3 worm cellular contexts compared by ENCODE assay signal in the genomic region with DNA sequence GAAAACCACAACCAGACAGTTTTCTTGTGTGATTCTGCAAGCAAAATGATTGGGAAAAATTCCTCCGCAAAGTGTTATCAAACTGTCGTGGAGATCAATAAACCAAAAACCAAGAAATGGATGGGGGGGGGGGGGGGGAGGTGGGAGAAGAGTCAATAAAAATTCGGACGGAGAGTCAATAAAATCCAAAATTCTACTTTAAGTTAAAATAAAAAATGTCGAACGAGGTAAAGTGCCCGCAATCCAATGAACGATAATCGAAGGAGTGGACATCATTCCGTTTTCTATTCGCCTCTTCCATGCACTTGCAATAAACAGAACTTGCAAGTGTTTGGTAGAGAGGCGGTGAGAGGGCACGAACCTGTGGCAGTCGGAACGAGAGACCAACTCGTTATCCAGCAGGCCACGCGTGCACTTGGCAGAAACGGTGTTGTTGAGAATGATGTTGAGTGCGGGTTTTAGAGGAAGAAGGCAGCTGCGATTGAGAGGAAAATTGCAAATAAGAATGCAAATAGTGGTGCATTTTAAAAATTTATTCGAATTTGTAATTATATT.
TF ChIP-seq lines count a peak whose summit lies in the region.

Gene gst-27 (minus strand): TSS at position 51 of the 555 bp plus-strand sequence.

TF ChIP-seq in whole organism, L1 larva, 84 proteins besides CTCF, POLR2A, EP300 and RAD21 (continued from another document and continues in another):
- peak; percentile 57 for TF ChIP-seq C04F5.9 (tag; optimal IDR thresholded peaks at IDR 0.05; lab: Kevin White, UChicago)
- no peak for TF ChIP-seq nhr-237 (tag; optimal IDR thresholded peaks at IDR 0.05; lab: Kevin White, UChicago)
- TF ChIP-seq lin-14 (GFP tag; optimal IDR thresholded peaks at IDR 0.05; lab: Kevin White, UChicago), result peak; percentile 87
- TF ChIP-seq irx-1 (tag; optimal IDR thresholded peaks at IDR 0.05; lab: Kevin White, UChicago), result peak; percentile 65
- peak; percentile 86 for TF ChIP-seq swsn-7 (tag; optimal IDR thresholded peaks at IDR 0.05; lab: Kevin White, UChicago)
- TF ChIP-seq efl-3 (GFP tag; optimal IDR thresholded peaks at IDR 0.05; lab: Kevin White, UChicago), result peak; percentile 42
- TF ChIP-seq nhr-84 (tag; optimal IDR thresholded peaks at IDR 0.05; lab: Kevin White, UChicago), result no peak
- no peak for TF ChIP-seq ces-1 (GFP tag; optimal IDR thresholded peaks at IDR 0.05; lab: Kevin White, UChicago)
- no peak for TF ChIP-seq vab-15 (tag; optimal IDR thresholded peaks at IDR 0.05; lab: Kevin White, UChicago)
- TF ChIP-seq unc-86 (tag; optimal IDR thresholded peaks at IDR 0.05; lab: Kevin White, UChicago), result peak; percentile 49
- no peak for TF ChIP-seq nhr-12 (tag; optimal IDR thresholded peaks at IDR 0.05; lab: Kevin White, UChicago)
- TF ChIP-seq ceh-8 (GFP tag; optimal IDR thresholded peaks at IDR 0.05; lab: Kevin White, UChicago), result peak; percentile 62
- no peak for TF ChIP-seq pqm-1 (tag; optimal IDR thresholded peaks at IDR 0.05; lab: Kevin White, UChicago)
- TF ChIP-seq fkh-8 (tag; optimal IDR thresholded peaks at IDR 0.05; lab: Kevin White, UChicago), result peak; percentile 70
- no peak for TF ChIP-seq lin-39 (tag; optimal IDR thresholded peaks at IDR 0.05; lab: Kevin White, UChicago)
- TF ChIP-seq jun-1 (tag; optimal IDR thresholded peaks at IDR 0.05; lab: Kevin White, UChicago), result peak; percentile 60
- TF ChIP-seq isw-1 (GFP tag; IDR thresholded peaks at IDR 0.05; lab: Robert Waterston, UW), result peak; percentile 49
- TF ChIP-seq pax-3 (tag; optimal IDR thresholded peaks at IDR 0.05; lab: Kevin White, UChicago), result peak; percentile 64
- TF ChIP-seq elt-2 (tag; optimal IDR thresholded peaks at IDR 0.05; lab: Kevin White, UChicago), result peak; percentile 55
- TF ChIP-seq zip-4 (GFP tag; optimal IDR thresholded peaks at IDR 0.05; lab: Kevin White, UChicago), result peak; percentile 37
- TF ChIP-seq unc-30 (tag; optimal IDR thresholded peaks at IDR 0.05; lab: Kevin White, UChicago), result no peak
- no peak for TF ChIP-seq ceh-63 (GFP tag; optimal IDR thresholded peaks at IDR 0.05; lab: Kevin White, UChicago)
- peak; percentile 24 for TF ChIP-seq blmp-1 (tag; optimal IDR thresholded peaks at IDR 0.05; lab: Kevin White, UChicago)
- TF ChIP-seq fkh-10 (GFP tag; optimal IDR thresholded peaks at IDR 0.05; lab: Kevin White, UChicago), result peak; percentile 4
- peak; percentile 46 for TF ChIP-seq sox-4 (tag; optimal IDR thresholded peaks at IDR 0.05; lab: Kevin White, UChicago)
- TF ChIP-seq lin-15B (tag; optimal IDR thresholded peaks at IDR 0.05; lab: Kevin White, UChicago), result no peak
- no peak for TF ChIP-seq mef-2 (tag; optimal IDR thresholded peaks at IDR 0.05; lab: Kevin White, UChicago)
- peak; percentile 76 for TF ChIP-seq tbx-2 (tag; optimal IDR thresholded peaks at IDR 0.05; lab: Kevin White, UChicago)
- peak; percentile 59 to 74 (median 67) for TF ChIP-seq dpl-1 (GFP tag; optimal IDR thresholded peaks at IDR 0.05; lab: Kevin White, UChicago)
- no peak for TF ChIP-seq aha-1 (tag; optimal IDR thresholded peaks at IDR 0.05; lab: Kevin White, UChicago)
- peak; percentile 70 for TF ChIP-seq xbp-1 (tag; optimal IDR thresholded peaks at IDR 0.05; lab: Kevin White, UChicago)
- peak in 1 of 2 experiments; percentile 81 for TF ChIP-seq mdl-1 (tag; optimal IDR thresholded peaks at IDR 0.05; lab: Kevin White, UChicago)
- TF ChIP-seq lsy-2 (tag; optimal IDR thresholded peaks at IDR 0.05; lab: Kevin White, UChicago), result peak; percentile 79 to 88
- no peak for TF ChIP-seq C34B4.2 (tag; optimal IDR thresholded peaks at IDR 0.05; lab: Kevin White, UChicago)
- TF ChIP-seq ets-5 (GFP tag; IDR thresholded peaks at IDR 0.05; lab: Robert Waterston, UW), result no peak
- TF ChIP-seq fkh-4 (tag; optimal IDR thresholded peaks at IDR 0.05; lab: Kevin White, UChicago; ENCODE audit: borderline replicate concordance), result no peak
- TF ChIP-seq mab-9 (GFP tag; IDR thresholded peaks at IDR 0.05; lab: Robert Waterston, UW), result no peak
- TF ChIP-seq rnt-1 (tag; optimal IDR thresholded peaks at IDR 0.05; lab: Kevin White, UChicago), result peak; percentile 89
- TF ChIP-seq nhr-76 (tag; optimal IDR thresholded peaks at IDR 0.05; lab: Kevin White, UChicago), result peak; percentile 73
- TF ChIP-seq elt-3 (tag; optimal IDR thresholded peaks at IDR 0.05; lab: Kevin White, UChicago), result peak in 4 of 6 experiments; percentile 13 to 80 (median 60)
- peak; percentile 45 for TF ChIP-seq ztf-4 (tag; optimal IDR thresholded peaks at IDR 0.05; lab: Kevin White, UChicago)
- no peak for TF ChIP-seq sptf-1 (tag; optimal IDR thresholded peaks at IDR 0.05; lab: Kevin White, UChicago)

TF ChIP-seq in whole organism, L3 larva, 47 proteins besides CTCF, POLR2A, EP300 and RAD21 (continued from another document):
- TF ChIP-seq egl-27 (tag; optimal IDR thresholded peaks at IDR 0.05; lab: Kevin White, UChicago) (peak; percentile 75), hmg-11 (tag; optimal IDR thresholded peaks at IDR 0.05; lab: Kevin White, UChicago) (peak; percentile 94), nfya-1 (tag; optimal IDR thresholded peaks at IDR 0.05; lab: Kevin White, UChicago; ENCODE audit: insufficient read depth) (peak; percentile 84), pqm-1 (tag; optimal IDR thresholded peaks at IDR 0.05; lab: Kevin White, UChicago) (peak; percentile 45), daf-12 (tag; optimal IDR thresholded peaks at IDR 0.05; lab: Kevin White, UChicago) (no peak), nhr-76 (tag; optimal IDR thresholded peaks at IDR 0.05; lab: Kevin White, UChicago) (no peak), fkh-10 (GFP tag; optimal IDR thresholded peaks at IDR 0.05; lab: Kevin White, UChicago) (no peak), tbx-2 (tag; optimal IDR thresholded peaks at IDR 0.05; lab: Kevin White, UChicago) (peak; percentile 80), ztf-4 (tag; optimal IDR thresholded peaks at IDR 0.05; lab: Kevin White, UChicago) (peak; percentile 23), nhr-67 (tag; optimal IDR thresholded peaks at IDR 0.05; lab: Kevin White, UChicago) (no peak), nhr-28 (tag; optimal IDR thresholded peaks at IDR 0.05; lab: Kevin White, UChicago) (no peak), unc-62 (GFP tag; optimal IDR thresholded peaks at IDR 0.05; lab: Kevin White, UChicago) (no peak), nhr-25 (tag; optimal IDR thresholded peaks at IDR 0.05; lab: Kevin White, UChicago) (peak; percentile 70), elt-2 (tag; optimal IDR thresholded peaks at IDR 0.05; lab: Kevin White, UChicago) (peak; percentile 73), nhr-77 (tag; optimal IDR thresholded peaks at IDR 0.05; lab: Kevin White, UChicago) (peak; percentile 49), nhr-11 (tag; optimal IDR thresholded peaks at IDR 0.05; lab: Kevin White, UChicago) (no peak), ceh-9 (tag; optimal IDR thresholded peaks at IDR 0.05; lab: Kevin White, UChicago) (no peak), pha-4 (tag; optimal IDR thresholded peaks at IDR 0.05; lab: Kevin White, UChicago) (peak; percentile 86), elt-3 (tag; optimal IDR thresholded peaks at IDR 0.05; lab: Kevin White, UChicago) (peak in 1 of 3 experiments; percentile 33), eor-1 (tag; optimal IDR thresholded peaks at IDR 0.05; lab: Kevin White, UChicago) (no peak), ceh-16 (tag; optimal IDR thresholded peaks at IDR 0.05; lab: Kevin White, UChicago) (no peak), snpc-4 (tag; optimal IDR thresholded peaks at IDR 0.05; lab: Kevin White, UChicago) (peak; percentile 77), jun-1 (tag; optimal IDR thresholded peaks at IDR 0.05; lab: Kevin White, UChicago) (peak; percentile 61), skn-1 (tag; optimal IDR thresholded peaks at IDR 0.05; lab: Kevin White, UChicago) (peak; percentile 56)

TF ChIP-seq in whole organism, young adult, 124 proteins besides CTCF, POLR2A, EP300 and RAD21 (continued from another document and continues in another):
- TF ChIP-seq rec-8 (tag; optimal IDR thresholded peaks at IDR 0.05; lab: Kevin White, UChicago) (peak; percentile 70 to 83), lir-1 (GFP tag; conservative IDR thresholded peaks at IDR 0.05; lab: Robert Waterston, UW) (peak; percentile 52; the same call in 1 of the 2 replicates), Y95B8A.8 (GFP tag; IDR thresholded peaks at IDR 0.05; lab: Robert Waterston, UW) (no peak), fkh-3 (tag; optimal IDR thresholded peaks at IDR 0.05; lab: Kevin White, UChicago) (peak; percentile 77), unc-130 (GFP tag; optimal IDR thresholded peaks at IDR 0.05; lab: Kevin White, UChicago) (peak; percentile 61), ceh-91 (GFP tag; IDR thresholded peaks at IDR 0.05; lab: Robert Waterston, UW) (0 out of 2 replicates have a peak, but pooled peaks have one; percentile 21), snpc-1.3 (tag; optimal IDR thresholded peaks at IDR 0.05; lab: Kevin White, UChicago; ENCODE audit: insufficient read depth) (peak; percentile 95), F37B4.10 (GFP tag; IDR thresholded peaks at IDR 0.05; lab: Robert Waterston, UW) (no peak), tlf-1 (GFP tag; optimal IDR thresholded peaks at IDR 0.05; lab: Kevin White, UChicago) (peak; percentile 76), ceh-100 (GFP tag; IDR thresholded peaks at IDR 0.05; lab: Robert Waterston, UW) (peak; percentile 73), aptf-2 (GFP tag; conservative IDR thresholded peaks at IDR 0.05; lab: Robert Waterston, UW) (no peak), akir-1 (GFP tag; optimal IDR thresholded peaks at IDR 0.05; lab: Kevin White, UChicago) (peak; percentile 23), F57C9.4 (tag; optimal IDR thresholded peaks at IDR 0.05; lab: Kevin White, UChicago) (peak; percentile 39), repo-1 (tag; optimal IDR thresholded peaks at IDR 0.05; lab: Kevin White, UChicago) (peak; percentile 76), mcd-1 (GFP tag; IDR thresholded peaks at IDR 0.05; lab: Robert Waterston, UW) (peak; percentile 77), F52B5.7 (tag; optimal IDR thresholded peaks at IDR 0.05; lab: Kevin White, UChicago) (peak; percentile 91), F10E7.11 (tag; optimal IDR thresholded peaks at IDR 0.05; lab: Kevin White, UChicago) (peak; percentile 31), athp-1 (tag; optimal IDR thresholded peaks at IDR 0.05; lab: Kevin White, UChicago) (peak; percentile 87), lsy-27 (tag; optimal IDR thresholded peaks at IDR 0.05; lab: Kevin White, UChicago; ENCODE audit: borderline replicate concordance, insufficient read depth) (peak; percentile 41), bed-1 (GFP tag; IDR thresholded peaks at IDR 0.05; lab: Robert Waterston, UW) (0 out of 2 replicates have a peak, but pooled peaks have one; percentile 37), madf-10 (tag; optimal IDR thresholded peaks at IDR 0.05; lab: Kevin White, UChicago) (peak; percentile 88), B0019.2 (GFP tag; conservative IDR thresholded peaks at IDR 0.05; lab: Robert Waterston, UW) (0 out of 2 replicates have a peak, but pooled peaks have one; percentile 28), snpc-1.1 (tag; optimal IDR thresholded peaks at IDR 0.05; lab: Kevin White, UChicago; ENCODE audit: insufficient read depth) (peak; percentile 78), ceh-79 (tag; optimal IDR thresholded peaks at IDR 0.05; lab: Kevin White, UChicago) (peak; percentile 64), B0261.1 (tag; optimal IDR thresholded peaks at IDR 0.05; lab: Kevin White, UChicago) (peak; percentile 89), him-1 (tag; optimal IDR thresholded peaks at IDR 0.05; lab: Kevin White, UChicago) (peak; percentile 88), F55B11.4 (tag; optimal IDR thresholded peaks at IDR 0.05; lab: Kevin White, UChicago; ENCODE audit: borderline replicate concordance, insufficient read depth) (no peak), ekl-4 (GFP tag; IDR thresholded peaks at IDR 0.05; lab: Robert Waterston, UW) (peak; percentile 79), C17E4.6 (GFP tag; IDR thresholded peaks at IDR 0.05; lab: Robert Waterston, UW) (peak; percentile 70), nfya-2 (GFP tag; IDR thresholded peaks at IDR 0.05; lab: Robert Waterston, UW) (no peak), lin-54 (GFP tag; optimal IDR thresholded peaks at IDR 0.05; lab: Kevin White, UChicago) (peak; percentile 82), madf-8 (GFP tag; conservative IDR thresholded peaks at IDR 0.05; lab: Robert Waterston, UW) (peak; percentile 46), T07F8.4 (tag; optimal IDR thresholded peaks at IDR 0.05; lab: Kevin White, UChicago) (peak; percentile 89), B0336.3 (GFP tag; IDR thresholded peaks at IDR 0.05; lab: Robert Waterston, UW) (peak; percentile 87), F33H1.4 (GFP tag; IDR thresholded peaks at IDR 0.05; lab: Robert Waterston, UW) (0 out of 2 replicates have a peak, but pooled peaks have one; percentile 35), ztf-6 (GFP tag; IDR thresholded peaks at IDR 0.05; lab: Robert Waterston, UW) (peak; percentile 54; the same call in 1 of the 2 replicates), ztf-18 (tag; optimal IDR thresholded peaks at IDR 0.05; lab: Kevin White, UChicago) (peak; percentile 76), attf-5 (GFP tag; optimal IDR thresholded peaks at IDR 0.05; lab: Kevin White, UChicago) (peak; percentile 82), Y53G8AR.9 (GFP tag; conservative IDR thresholded peaks at IDR 0.05; lab: Robert Waterston, UW) (peak; percentile 79), bed-2 (GFP tag; IDR thresholded peaks at IDR 0.05; lab: Robert Waterston, UW) (0 out of 2 replicates have a peak, but pooled peaks have one; percentile 63), egl-44 (GFP tag; IDR thresholded peaks at IDR 0.05; lab: Robert Waterston, UW) (peak; percentile 90), snpc-3.4 (tag; optimal IDR thresholded peaks at IDR 0.05; lab: Kevin White, UChicago) (peak; percentile 83), nhr-179 (tag; optimal IDR thresholded peaks at IDR 0.05; lab: Kevin White, UChicago) (peak; percentile 72), Y56A3A.18 (GFP tag; IDR thresholded peaks at IDR 0.05; lab: Robert Waterston, UW) (peak; percentile 85), ztf-25 (GFP tag; IDR thresholded peaks at IDR 0.05; lab: Robert Waterston, UW) (peak; percentile 91), C06A6.2 (GFP tag; conservative IDR thresholded peaks at IDR 0.05; lab: Robert Waterston, UW) (0 out of 2 replicates have a peak, but pooled peaks have one; percentile 34), ztf-26 (tag; optimal IDR thresholded peaks at IDR 0.05; lab: Kevin White, UChicago) (peak; percentile 91), B0035.1 (tag; optimal IDR thresholded peaks at IDR 0.05; lab: Kevin White, UChicago) (peak; percentile 61), nfyb-1 (GFP tag; IDR thresholded peaks at IDR 0.05; lab: Robert Waterston, UW) (peak; percentile 83), mxl-1 (tag; optimal IDR thresholded peaks at IDR 0.05; lab: Kevin White, UChicago) (peak; percentile 87), rcor-1 (GFP tag; IDR thresholded peaks at IDR 0.05; lab: Robert Waterston, UW) (peak; percentile 83), F49E8.2 (tag; optimal IDR thresholded peaks at IDR 0.05; lab: Kevin White, UChicago; ENCODE audit: insufficient read depth) (peak; percentile 88), let-607 (tag; optimal IDR thresholded peaks at IDR 0.05; lab: Kevin White, UChicago) (peak; percentile 24 to 56), let-526 (GFP tag; IDR thresholded peaks at IDR 0.05; lab: Robert Waterston, UW) (peak; percentile 72; the same call in 1 of the 2 replicates), zfh-2 (GFP tag; conservative IDR thresholded peaks at IDR 0.05; lab: Robert Waterston, UW) (peak; percentile 86), rpc-1 (optimal IDR thresholded peaks at IDR 0.05; lab: Kevin White, UChicago) (peak; percentile 93), rpc-1 (tag; optimal IDR thresholded peaks at IDR 0.05; lab: Kevin White, UChicago) (peak; percentile 96), attf-6 (GFP tag; IDR thresholded peaks at IDR 0.05; lab: Robert Waterston, UW) (peak; percentile 61), lag-1 (GFP tag; IDR thresholded peaks at IDR 0.05; lab: Robert Waterston, UW) (no peak), K12H6.12 (tag; optimal IDR thresholded peaks at IDR 0.05; lab: Kevin White, UChicago) (peak; percentile 82), ceh-58 (GFP tag; IDR thresholded peaks at IDR 0.05; lab: Robert Waterston, UW) (no peak), ceh-27 (GFP tag; optimal IDR thresholded peaks at IDR 0.05; lab: Kevin White, UChicago) (peak; percentile 94), atf-7 (tag; optimal IDR thresholded peaks at IDR 0.05; lab: Kevin White, UChicago) (peak; percentile 78), sdz-38 (tag; optimal IDR thresholded peaks at IDR 0.05; lab: Kevin White, UChicago) (no peak), Y53F4B.3 (GFP tag; IDR thresholded peaks at IDR 0.05; lab: Robert Waterston, UW) (peak; percentile 56; the same call in 1 of the 2 replicates)
